Worm (Caenorhabditis elegans): Measurements from ENCODE around the gene swsn-4.

Gene swsn-4

ce11 chrIV:11146492-11146891, 20.7 kb downstream of the swsn-4 start:
- TF ChIP-seq rcor-1 (GFP tag; IDR thresholded peaks at IDR 0.05) (no peak), ceh-27 (GFP tag; optimal IDR thresholded peaks at IDR 0.05) (no peak), rpc-1 (optimal IDR thresholded peaks at IDR 0.05) (no peak), rpc-1 (tag; optimal IDR thresholded peaks at IDR 0.05) (no peak), K11D2.4 (GFP tag; IDR thresholded peaks at IDR 0.05) (no peak), F37B4.10 (GFP tag; IDR thresholded peaks at IDR 0.05) (no peak), nhr-90 (tag; optimal IDR thresholded peaks at IDR 0.05) (no peak), F57A8.1 (GFP tag; optimal IDR thresholded peaks at IDR 0.05) (no peak), lin-26 (GFP tag; IDR thresholded peaks at IDR 0.05) (no peak), repo-1 (tag; optimal IDR thresholded peaks at IDR 0.05) (no peak), F23B12.7 (tag; optimal IDR thresholded peaks at IDR 0.05; ENCODE audit: insufficient read depth) (no peak), nhr-120 (GFP tag; IDR thresholded peaks at IDR 0.05) (no peak), lir-1 (GFP tag; conservative IDR thresholded peaks at IDR 0.05) (no peak), ceh-40 (GFP tag; IDR thresholded peaks at IDR 0.05) (no peak), gei-17 (GFP tag; optimal IDR thresholded peaks at IDR 0.05) (no peak), F39B2.1 (GFP tag; IDR thresholded peaks at IDR 0.05) (no peak), egl-18 (GFP tag; IDR thresholded peaks at IDR 0.05) (no peak), Y53F4B.3 (GFP tag; IDR thresholded peaks at IDR 0.05) (no peak), Y95B8A.8 (GFP tag; IDR thresholded peaks at IDR 0.05) (no peak), nhr-27 (tag; optimal IDR thresholded peaks at IDR 0.05) (no peak)

DNA sequence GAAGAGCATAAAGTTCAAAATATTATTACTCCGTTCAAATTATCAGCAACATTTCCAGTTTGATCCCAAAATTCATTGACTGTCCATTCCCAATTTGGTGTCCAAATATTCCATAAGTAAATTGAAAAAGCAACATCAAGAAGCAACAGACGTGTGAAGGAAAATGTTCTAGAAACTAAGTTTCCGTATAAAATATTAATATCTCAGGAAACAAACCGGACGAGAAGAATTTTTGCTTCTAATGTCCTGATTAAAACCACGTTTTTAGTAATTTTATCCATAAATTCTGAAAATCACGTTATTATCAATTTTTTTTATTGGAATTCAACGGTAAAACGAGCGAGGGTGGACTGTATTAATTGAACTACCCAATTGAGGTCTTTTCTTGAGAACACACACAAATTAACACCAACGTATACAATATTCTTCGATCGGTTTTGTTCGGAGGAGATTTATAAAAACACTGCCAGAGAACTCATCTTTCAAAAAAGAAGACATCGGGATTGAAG, 21.2 kb downstream of the swsn-4 start, which contains the start of gene pigq-1:
pigq-1 (minus strand) TSS at position 286 of the 509 bp plus-strand sequence.
- TF ChIP-seq somi-1 (GFP tag; optimal IDR thresholded peaks at IDR 0.05) (peak; percentile 14), egrh-3 (GFP tag; IDR thresholded peaks at IDR 0.05) (no peak), unc-62 (GFP tag; optimal IDR thresholded peaks at IDR 0.05) (no peak), gei-17 (GFP tag; optimal IDR thresholded peaks at IDR 0.05) (no peak), lin-40 (tag; optimal IDR thresholded peaks at IDR 0.05) (peak; percentile 38), nhr-80 (tag; optimal IDR thresholded peaks at IDR 0.05) (no peak), F22D6.2 (tag; optimal IDR thresholded peaks at IDR 0.05) (no peak), T07F8.4 (tag; optimal IDR thresholded peaks at IDR 0.05) (no peak), fkh-3 (tag; optimal IDR thresholded peaks at IDR 0.05) (peak; percentile 86), nfyb-1 (GFP tag; IDR thresholded peaks at IDR 0.05) (peak; percentile 71; the same call in 1 of the 2 replicates), Y53F4B.3 (GFP tag; IDR thresholded peaks at IDR 0.05) (no peak), F57C9.4 (tag; optimal IDR thresholded peaks at IDR 0.05) (peak; percentile 80), Y53G8AR.9 (GFP tag; conservative IDR thresholded peaks at IDR 0.05) (peak; percentile 84), B0336.3 (GFP tag; IDR thresholded peaks at IDR 0.05) (peak; percentile 81; the same call in 1 of the 2 replicates), pbrm-1 (GFP tag; IDR thresholded peaks at IDR 0.05) (no peak), ekl-4 (GFP tag; IDR thresholded peaks at IDR 0.05) (peak; percentile 53; the same call in 1 of the 2 replicates), pha-4 (tag; optimal IDR thresholded peaks at IDR 0.05) (no peak), hmg-20 (GFP tag; IDR thresholded peaks at IDR 0.05) (no peak), F57A8.1 (GFP tag; optimal IDR thresholded peaks at IDR 0.05) (no peak), nhr-179 (tag; optimal IDR thresholded peaks at IDR 0.05) (no peak), hlh-26 (GFP tag; conservative IDR thresholded peaks at IDR 0.05) (no peak), ztf-3 (GFP tag; optimal IDR thresholded peaks at IDR 0.05) (peak; percentile 43), B0019.2 (GFP tag; conservative IDR thresholded peaks at IDR 0.05) (no peak), cebp-1 (GFP tag; IDR thresholded peaks at IDR 0.05) (no peak), cebp-1 (tag; optimal IDR thresholded peaks at IDR 0.05) (peak; percentile 35), bed-1 (GFP tag; IDR thresholded peaks at IDR 0.05) (no peak), madf-8 (GFP tag; conservative IDR thresholded peaks at IDR 0.05) (no peak), hrde-1 (tag; optimal IDR thresholded peaks at IDR 0.05; ENCODE audit: borderline replicate concordance) (peak; percentile 90), madf-6 (GFP tag; IDR thresholded peaks at IDR 0.05) (peak; percentile 66), K11D2.4 (GFP tag; IDR thresholded peaks at IDR 0.05) (no peak), rpc-1 (optimal IDR thresholded peaks at IDR 0.05) (no peak), rpc-1 (tag; optimal IDR thresholded peaks at IDR 0.05) (no peak), dpl-1 (GFP tag; optimal IDR thresholded peaks at IDR 0.05) (no peak), ccch-3 (GFP tag; optimal IDR thresholded peaks at IDR 0.05) (no peak), xnd-1 (tag; optimal IDR thresholded peaks at IDR 0.05) (peak; percentile 28)
